Fruit fly (Drosophila melanogaster) whole organism, embryonic: ENCODE data around the gene CG1622.

Source experiments
- CG10147 ChIP-seq: fragments of 200-800 bp; sonication (Bioruptor generic); optimal IDR thresholded peaks from 2 replicates; lab custom pipeline; 2019; ENCODE audit warnings: missing biosample characterization, mild to moderate bottlenecking, missing genetic modification characterization, moderate library complexity
- CG10267 ChIP-seq: fragments of 200-800 bp; sonication (Bioruptor generic); optimal IDR thresholded peaks from 2 replicates; lab custom pipeline; 2018; ENCODE audit warnings: missing biosample characterization, mild to moderate bottlenecking, missing genetic modification characterization, moderate library complexity
- CG10274 ChIP-seq: fragments of 200-800 bp; sonication (Bioruptor generic); optimal IDR thresholded peaks from 3 replicates; lab custom pipeline; 2017; ENCODE audit warnings: missing biosample characterization, mild to moderate bottlenecking, missing genetic modification characterization
- CG10321 ChIP-seq: fragments of 200-800 bp; sonication (Bioruptor generic); IDR thresholded peaks from 2 replicates; pipeline ENCODE4 v1.3.6; 2022; ENCODE audit warnings: missing biosample characterization, missing genetic modification characterization
- CG10366 ChIP-seq: fragments of 200-800 bp; sonication (Bioruptor generic); IDR thresholded peaks from 2 replicates; pipeline ENCODE4 v1.3.6; 2022; ENCODE audit warnings: missing biosample characterization, missing genetic modification characterization
- CG11560 ChIP-seq: fragments of 200-800 bp; sonication (Bioruptor generic); IDR thresholded peaks from 3 replicates; pipeline ENCODE4 v1.3.6; 2022; ENCODE audit warnings: missing biosample characterization, missing genetic modification characterization
- CG12391 ChIP-seq: fragments of 200-800 bp; sonication (Bioruptor generic); optimal IDR thresholded peaks from 3 replicates; lab custom pipeline; 2018; ENCODE audit warnings: missing biosample characterization, mild to moderate bottlenecking, missing genetic modification characterization, moderate library complexity
- CG13894 ChIP-seq: fragments of 200-800 bp; sonication (Bioruptor generic); optimal IDR thresholded peaks from 3 replicates; lab custom pipeline; 2018; ENCODE audit warnings: missing biosample characterization, mild to moderate bottlenecking, missing genetic modification characterization, moderate library complexity
- CG17186 ChIP-seq: fragments of 200-800 bp; sonication (Bioruptor generic); optimal IDR thresholded peaks from 3 replicates; lab custom pipeline; 2017; ENCODE audit warnings: missing biosample characterization, missing genetic modification reagents, missing genetic modification characterization
- CG17328 ChIP-seq: fragments of 200-800 bp; sonication (Bioruptor generic); IDR thresholded peaks from 2 replicates; pipeline ENCODE4 v1.3.6; 2022; ENCODE audit warnings: missing biosample characterization, missing genetic modification characterization
- CG2199 ChIP-seq: fragments of 200-800 bp; sonication (Bioruptor generic); IDR thresholded peaks from 3 replicates; pipeline ENCODE4 v1.3.6; 2022; ENCODE audit warnings: missing biosample characterization, missing genetic modification characterization
- CG3065 ChIP-seq: fragments of 200-800 bp; sonication (Bioruptor generic); optimal IDR thresholded peaks from 2 replicates; lab custom pipeline; 2016; ENCODE audit warnings: missing biosample characterization, missing genetic modification characterization
- CG31365 ChIP-seq: fragments of 200-800 bp; sonication (Bioruptor generic); optimal IDR thresholded peaks from 2 replicates; lab custom pipeline; 2018; ENCODE audit warnings: missing biosample characterization, mild to moderate bottlenecking, missing genetic modification characterization
- CG31441 ChIP-seq: fragments of 200-800 bp; sonication (Bioruptor generic); IDR thresholded peaks from 2 replicates; pipeline ENCODE4 v1.3.6; 2022; ENCODE audit warnings: missing biosample characterization, missing genetic modification characterization
- CG32532 ChIP-seq: fragments of 200-800 bp; sonication (Bioruptor generic); IDR thresholded peaks from 2 replicates; pipeline ENCODE4 v1.3.6; 2022; ENCODE audit warnings: missing biosample characterization, missing genetic modification characterization
- CG33213 ChIP-seq: fragments of 200-800 bp; sonication (Bioruptor generic); optimal IDR thresholded peaks from 3 replicates; lab custom pipeline; 2016; ENCODE audit warnings: missing biosample characterization, missing genetic modification characterization
- CG5180 ChIP-seq: fragments of 200-800 bp; sonication (Bioruptor generic); optimal IDR thresholded peaks from 3 replicates; lab custom pipeline; 2017; ENCODE audit warnings: missing biosample characterization, missing genetic modification characterization, mild to moderate bottlenecking, moderate library complexity, missing genetic modification reagents
- CG5953 ChIP-seq: fragments of 200-800 bp; sonication (Bioruptor generic); IDR thresholded peaks from 2 replicates; pipeline ENCODE4 v1.3.6; 2022; ENCODE audit warnings: missing biosample characterization, missing genetic modification characterization
- CG8478 ChIP-seq: fragments of >200 bp; optimal IDR thresholded peaks from 2 replicates; lab custom pipeline; 2018
- CHES-1-like ChIP-seq: fragments of 200-800 bp; sonication (Bioruptor generic); optimal IDR thresholded peaks from 2 replicates; lab custom pipeline; 2016; ENCODE audit warnings: missing biosample characterization, missing genetic modification characterization
- CrebB ChIP-seq: fragments of 200-800 bp; sonication (Bioruptor generic); optimal IDR thresholded peaks from 3 replicates; lab custom pipeline; 2018; ENCODE audit warnings: missing biosample characterization, mild to moderate bottlenecking, missing genetic modification characterization
- D19B ChIP-seq: fragments of 200-800 bp; sonication (Bioruptor generic); optimal IDR thresholded peaks from 2 replicates; lab custom pipeline; 2017; ENCODE audit warnings: missing biosample characterization, mild to moderate bottlenecking, missing genetic modification characterization
- Dfd ChIP-seq, 2 experiments: fragments of >200 bp; optimal IDR thresholded peaks; 2 replicates each; lab custom pipeline; 2017; ENCODE audit warnings: missing biosample characterization in 2 of 2, missing genetic modification characterization in 2 of 2
- Ets65A ChIP-seq: fragments of 200-800 bp; sonication (Bioruptor generic); peaks from one replicate; lab custom pipeline; 2016; ENCODE audit warnings: missing biosample characterization, missing genetic modification characterization
- Fer3 ChIP-seq: fragments of 200-800 bp; sonication (Bioruptor generic); optimal IDR thresholded peaks from 2 replicates; lab custom pipeline; 2018; ENCODE audit warnings: missing biosample characterization, mild to moderate bottlenecking, missing genetic modification characterization, moderate library complexity
- Jarid2 ChIP-seq: fragments of 200-800 bp; sonication (Bioruptor generic); optimal IDR thresholded peaks from 3 replicates; lab custom pipeline; 2017; ENCODE audit warnings: mild to moderate bottlenecking, missing biosample characterization, missing genetic modification reagents, missing genetic modification characterization
- Myb ChIP-seq: fragments of 200-800 bp; sonication (Bioruptor generic); optimal IDR thresholded peaks from 2 replicates; lab custom pipeline; 2016; ENCODE audit warnings: missing biosample characterization, missing genetic modification characterization
- Ptx1 ChIP-seq: fragments of 200-800 bp; sonication (Bioruptor generic); IDR thresholded peaks from 2 replicates; pipeline ENCODE4 v1.3.6; 2022; ENCODE audit warnings: missing biosample characterization, missing genetic modification characterization
- Sin3A ChIP-seq: fragments of >200 bp; optimal IDR thresholded peaks from 2 replicates; lab custom pipeline; 2018
- Sox102F ChIP-seq: fragments of 200-800 bp; sonication (Bioruptor generic); optimal IDR thresholded peaks from 2 replicates; lab custom pipeline; 2018; ENCODE audit warnings: missing biosample characterization, mild to moderate bottlenecking, missing genetic modification characterization, moderate library complexity
- Sry-δ ChIP-seq: fragments of 200-800 bp; sonication (Bioruptor generic); optimal IDR thresholded peaks from 2 replicates; lab custom pipeline; 2016; ENCODE audit warnings: missing biosample characterization, missing genetic modification characterization
- Xrp1 ChIP-seq: fragments of 200-800 bp; sonication (Bioruptor generic); IDR thresholded peaks from 2 replicates; pipeline ENCODE4 v1.3.6; 2022; ENCODE audit warnings: missing biosample characterization, missing genetic modification characterization
- bcd ChIP-seq: fragments of 200-800 bp; sonication (Bioruptor generic); optimal IDR thresholded peaks from 2 replicates; lab custom pipeline; 2017; ENCODE audit warnings: missing biosample characterization, mild to moderate bottlenecking, missing genetic modification characterization
- cg ChIP-seq: fragments of 200-800 bp; sonication (Bioruptor generic); optimal IDR thresholded peaks from 3 replicates; lab custom pipeline; 2019; ENCODE audit warnings: missing biosample characterization, mild to moderate bottlenecking, missing genetic modification characterization, moderate library complexity
- danr ChIP-seq: fragments of 200-800 bp; sonication (Bioruptor generic); IDR thresholded peaks from 2 replicates; pipeline ENCODE4 v1.3.6; 2022; ENCODE audit warnings: missing biosample characterization, missing genetic modification characterization
- dimm ChIP-seq: fragments of 200-800 bp; sonication (Bioruptor generic); IDR thresholded peaks from 2 replicates; pipeline ENCODE4 v1.3.6; 2022; ENCODE audit warnings: missing biosample characterization, missing genetic modification characterization
- dpn ChIP-seq, 2 experiments: fragments of 200-800 bp; sonication (Bioruptor generic); optimal IDR thresholded peaks; 3 replicates each; lab custom pipeline; 2016; ENCODE audit warnings: missing biosample characterization in 2 of 2, missing genetic modification characterization in 2 of 2
- dysf ChIP-seq: fragments of 200-800 bp; sonication (Bioruptor generic); IDR thresholded peaks from 3 replicates; pipeline ENCODE4 v1.3.6; 2022; ENCODE audit warnings: missing biosample characterization, missing genetic modification characterization
- eve ChIP-seq, 2 experiments: fragments of >200 bp; optimal IDR thresholded peaks; 2 replicates each; lab custom pipeline; 2017; ENCODE audit warnings: missing biosample characterization in 2 of 2, missing genetic modification characterization in 2 of 2
- fd3F ChIP-seq: fragments of 200-800 bp; sonication (Bioruptor generic); optimal IDR thresholded peaks from 2 replicates; lab custom pipeline; 2018; ENCODE audit warnings: missing biosample characterization, mild to moderate bottlenecking, missing genetic modification characterization, moderate library complexity
- gcm ChIP-seq: fragments of 200-800 bp; sonication (Bioruptor generic); optimal IDR thresholded peaks from 2 replicates; lab custom pipeline; 2019; ENCODE audit warnings: missing biosample characterization, mild to moderate bottlenecking, missing genetic modification characterization, moderate library complexity
- gem ChIP-seq: fragments of 200-800 bp; sonication (Bioruptor generic); optimal IDR thresholded peaks from 2 replicates; lab custom pipeline; 2019; ENCODE audit warnings: missing biosample characterization, mild to moderate bottlenecking, missing genetic modification characterization, moderate library complexity
- inv ChIP-seq: fragments of 200-800 bp; sonication (Bioruptor generic); IDR thresholded peaks from 2 replicates; pipeline ENCODE4 v1.3.6; 2022; ENCODE audit warnings: missing biosample characterization, missing genetic modification characterization; ENCODE audit not compliant: partially characterized antibody
- ro ChIP-seq: fragments of 200-800 bp; sonication (Bioruptor generic); IDR thresholded peaks from 2 replicates; pipeline ENCODE4 v1.3.6; 2022; ENCODE audit warnings: missing biosample characterization, missing genetic modification characterization
- row ChIP-seq: fragments of 200-800 bp; sonication (Bioruptor generic); IDR thresholded peaks from 3 replicates; pipeline ENCODE4 v1.3.6; 2022; ENCODE audit warnings: missing biosample characterization, missing genetic modification characterization
- sens ChIP-seq: fragments of 200-800 bp; sonication (Bioruptor generic); peaks from one replicate; lab custom pipeline; 2016; ENCODE audit warnings: missing biosample characterization, missing genetic modification characterization
- sisA ChIP-seq: fragments of 200-800 bp; sonication (Bioruptor generic); IDR thresholded peaks from 2 replicates; pipeline ENCODE4 v1.3.6; 2022; ENCODE audit warnings: missing biosample characterization, missing genetic modification characterization
- sob ChIP-seq: fragments of 200-800 bp; sonication (Bioruptor generic); IDR thresholded peaks from 2 replicates; pipeline ENCODE4 v1.3.6; 2022; ENCODE audit warnings: missing biosample characterization, missing genetic modification characterization
- toy ChIP-seq: fragments of 200-800 bp; sonication (Bioruptor generic); IDR thresholded peaks from 2 replicates; pipeline ENCODE4 v1.3.6; 2022; ENCODE audit warnings: missing biosample characterization, missing genetic modification characterization
- vvl ChIP-seq: fragments of 200-800 bp; sonication (Bioruptor generic); IDR thresholded peaks from 2 replicates; pipeline ENCODE4 v1.3.6; 2022; ENCODE audit warnings: missing biosample characterization, missing genetic modification characterization
- zfh2 ChIP-seq: fragments of 200-800 bp; sonication (Bioruptor generic); optimal IDR thresholded peaks from 2 replicates; lab custom pipeline; 2016; ENCODE audit warnings: missing biosample characterization, missing genetic modification characterization

Gene CG1622

DNA sequence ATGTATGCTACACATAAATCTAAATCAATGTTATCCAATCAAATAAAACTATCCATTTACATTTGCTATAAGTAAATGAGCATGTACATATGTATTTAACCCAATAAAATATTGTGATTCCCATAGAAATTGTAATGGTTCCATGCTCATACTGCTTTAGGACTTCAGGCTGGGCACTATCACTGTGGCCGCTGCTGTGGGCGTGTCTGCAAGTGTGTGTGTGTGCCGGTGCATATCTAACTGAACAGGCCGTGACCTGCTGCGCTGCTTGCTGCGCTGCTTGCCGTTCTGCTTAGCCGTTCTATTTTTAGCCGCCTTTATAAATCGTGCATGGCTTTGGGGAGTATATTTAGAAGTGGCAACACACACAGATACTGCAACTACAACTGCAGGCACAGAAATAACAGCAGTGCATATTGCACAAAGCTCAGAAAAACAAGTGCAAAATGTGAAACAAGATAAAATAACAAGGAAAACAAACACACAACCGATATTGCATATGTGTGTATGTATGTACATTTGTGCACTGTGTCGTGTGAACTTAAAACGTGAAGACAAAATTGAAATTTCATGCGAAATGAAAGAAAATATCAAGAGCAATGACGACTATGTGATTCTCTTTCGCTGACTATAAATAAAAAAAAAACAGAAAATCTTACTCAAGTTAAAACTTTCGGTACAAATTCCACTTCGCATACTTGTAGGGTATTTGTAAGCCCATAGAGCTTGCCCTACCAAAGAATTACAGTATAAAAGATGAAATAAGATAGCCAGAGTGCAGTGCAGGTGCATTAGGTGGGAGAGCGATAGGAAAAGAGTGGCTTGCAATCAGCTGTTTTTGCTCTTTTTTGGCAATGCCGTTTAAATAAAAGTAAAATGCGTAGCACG is 19.1 kb upstream of the CG1622 start (continued):
- no peak for TF ChIP-seq inv (GFP tag; lab: Robert Waterston, UW)
- TF ChIP-seq CG33213: no peak
- peak; percentile 42 for TF ChIP-seq sens (GFP tag; lab: Kevin White, UChicago)
- peak; percentile 2 for TF ChIP-seq zfh2 (GFP tag; lab: Kevin White, UChicago)
- no peak for TF ChIP-seq danr (GFP tag; lab: Robert Waterston, UW)
- TF ChIP-seq Dfd (GFP tag; optimal IDR thresholded peaks at IDR 0.05; lab: Kevin White, UChicago): peak in 1 of 2 experiments; percentile 61
- peak; percentile 32 for TF ChIP-seq D19B (GFP tag; lab: Kevin White, UChicago)
- peak; percentile 49 for TF ChIP-seq CG3065 (GFP tag; lab: Kevin White, UChicago)
- no peak for TF ChIP-seq CG5953 (GFP tag; lab: Robert Waterston, UW)
- no peak for TF ChIP-seq Sry-δ (GFP tag; lab: Kevin White, UChicago)
- peak; percentile 14 for TF ChIP-seq Ets65A (GFP tag; lab: Kevin White, UChicago)
- peak; percentile 17 to 30 for TF ChIP-seq dpn (GFP tag; optimal IDR thresholded peaks at IDR 0.05; lab: Kevin White, UChicago)
- TF ChIP-seq eve (GFP tag; optimal IDR thresholded peaks at IDR 0.05; lab: Kevin White, UChicago): peak in 1 of 2 experiments; percentile 25
- TF ChIP-seq CG17186 (GFP tag; lab: Kevin White, UChicago): no peak
- TF ChIP-seq CG10147: peak; percentile 7
- TF ChIP-seq CG32532 (GFP tag; lab: Robert Waterston, UW): peak; percentile 32; the same call in 1 of the 2 replicates
- TF ChIP-seq Jarid2: no peak
- TF ChIP-seq cg (GFP tag; lab: Kevin White, UChicago): peak; percentile 68
- TF ChIP-seq Sin3A (lab: Kevin White, UChicago): no peak
- no peak for TF ChIP-seq CG10366
- TF ChIP-seq CG8478 (lab: Kevin White, UChicago): no peak
- TF ChIP-seq CrebB (tag; lab: Kevin White, UChicago): no peak
- no peak for TF ChIP-seq CG10321 (GFP tag; lab: Robert Waterston, UW)
- peak; percentile 32; the same call in 1 of the 2 replicates for TF ChIP-seq vvl (GFP tag; lab: Robert Waterston, UW)
- no peak for TF ChIP-seq CG2199 (GFP tag; lab: Robert Waterston, UW)
- TF ChIP-seq ro (GFP tag; lab: Robert Waterston, UW): no peak
- TF ChIP-seq Xrp1 (GFP tag; lab: Robert Waterston, UW): peak; percentile 52
- TF ChIP-seq gcm (GFP tag; lab: Kevin White, UChicago): no peak
- TF ChIP-seq Sox102F (GFP tag; lab: Kevin White, UChicago): no peak
- TF ChIP-seq sob (GFP tag; lab: Robert Waterston, UW): 0 out of 2 replicates have a peak, but pooled peaks have one; percentile 32
- TF ChIP-seq CG13894 (tag; lab: Kevin White, UChicago): no peak
- peak; percentile 39 for TF ChIP-seq Ptx1 (GFP tag; lab: Robert Waterston, UW)
- peak; percentile 48 for TF ChIP-seq gem
- peak; percentile 30 for TF ChIP-seq CG12391
- no peak for TF ChIP-seq CG17328 (GFP tag; lab: Robert Waterston, UW)
- TF ChIP-seq row (GFP tag; lab: Robert Waterston, UW): peak; percentile 32
- TF ChIP-seq sisA: peak; percentile 33; the same call in 1 of the 2 replicates
- no peak for TF ChIP-seq CG5180
- 0 out of 3 replicates have a peak, but pooled peaks have one; percentile 26 for TF ChIP-seq dysf (GFP tag; lab: Robert Waterston, UW)
- TF ChIP-seq CG10274: peak; percentile 81
- no peak for TF ChIP-seq CG11560 (tag; lab: Robert Waterston, UW)
- TF ChIP-seq toy (GFP tag; lab: Robert Waterston, UW): no peak
- no peak for TF ChIP-seq CG10267 (tag; lab: Kevin White, UChicago)
- TF ChIP-seq dimm (GFP tag; lab: Robert Waterston, UW): no peak
- no peak for TF ChIP-seq bcd (GFP tag; lab: Kevin White, UChicago)
- no peak for TF ChIP-seq fd3F
- TF ChIP-seq Fer3 (tag; lab: Kevin White, UChicago): peak; percentile 13
- no peak for TF ChIP-seq Myb (GFP tag; lab: Kevin White, UChicago)
- peak; percentile 95 for TF ChIP-seq CG31365
- no peak for TF ChIP-seq CHES-1-like
- no peak for TF ChIP-seq CG31441
